Fruit fly (Drosophila melanogaster) whole organism, wandering third instar larva: Measurements from ENCODE around the gene CG43850.

ENCODE experiments used
- Abd-B ChIP-seq: fragments of >200 bp; optimal IDR thresholded peaks from 2 replicates; lab custom pipeline; 2017; ENCODE audit warnings: missing biosample characterization, missing genetic modification characterization
- CG32264 ChIP-seq: fragments of 200-800 bp; sonication (Bioruptor generic); optimal IDR thresholded peaks from 2 replicates; lab custom pipeline; 2016; ENCODE audit warnings: missing biosample characterization, missing genetic modification characterization
- CG9705 ChIP-seq: fragments of 200-800 bp; sonication (Bioruptor generic); optimal IDR thresholded peaks from 2 replicates; lab custom pipeline; 2018; ENCODE audit warnings: missing biosample characterization, mild to moderate bottlenecking, missing genetic modification characterization
- CrebA ChIP-seq: fragments of 200-800 bp; sonication (Bioruptor generic); optimal IDR thresholded peaks from 2 replicates; lab custom pipeline; 2016; ENCODE audit warnings: missing biosample characterization, mild to moderate bottlenecking, missing genetic modification characterization, borderline replicate concordance
- Dfd ChIP-seq: fragments of >200 bp; optimal IDR thresholded peaks from 2 replicates; lab custom pipeline; 2017; ENCODE audit warnings: missing biosample characterization, missing genetic modification characterization
- Dif ChIP-seq: fragments of 200-275, 200-300 bp; sonication (Bioruptor generic); optimal IDR thresholded peaks from 2 replicates; lab custom pipeline; 2018; ENCODE audit warnings: missing biosample characterization, missing genetic modification characterization; ENCODE audit not compliant: partially characterized antibody
- GATAd ChIP-seq: sonication (Bioruptor generic); optimal IDR thresholded peaks from 2 replicates; lab custom pipeline; 2016; ENCODE audit warnings: missing biosample characterization, missing genetic modification characterization
- HLH106 ChIP-seq: fragments of 200-800 bp; optimal IDR thresholded peaks from 3 replicates; lab custom pipeline; 2019; ENCODE audit warnings: missing biosample characterization, mild to moderate bottlenecking, missing genetic modification characterization, moderate library complexity
- Hnf4 ChIP-seq: fragments of 200-800 bp; sonication (Bioruptor generic); optimal IDR thresholded peaks from 2 replicates; lab custom pipeline; 2016; ENCODE audit warnings: missing biosample characterization, mild to moderate bottlenecking, missing genetic modification characterization
- Hr78 ChIP-seq: fragments of >200 bp; optimal IDR thresholded peaks from 2 replicates; lab custom pipeline; 2017; ENCODE audit warnings: missing biosample characterization, missing genetic modification characterization
- Hr83 ChIP-seq: fragments of 200-300 bp; sonication (Bioruptor generic); optimal IDR thresholded peaks from 2 replicates; lab custom pipeline; 2016; ENCODE audit warnings: missing biosample characterization, mild to moderate bottlenecking, missing genetic modification characterization, moderate library complexity; ENCODE audit not compliant: poor library complexity, severe bottlenecking
- Jra ChIP-seq: sonication (Bioruptor generic); optimal IDR thresholded peaks from 2 replicates; lab custom pipeline; 2016; ENCODE audit warnings: missing biosample characterization, missing genetic modification characterization
- Mio ChIP-seq: sonication (Bioruptor generic); optimal IDR thresholded peaks from 2 replicates; lab custom pipeline; 2016; ENCODE audit warnings: missing biosample characterization, missing genetic modification characterization
- Myc ChIP-seq: fragments of >200 bp; optimal IDR thresholded peaks from 2 replicates; lab custom pipeline; 2017
- N ChIP-seq: fragments of >200 bp; optimal IDR thresholded peaks from 2 replicates; lab custom pipeline; 2018; ENCODE audit warnings: missing biosample characterization, missing external identifiers, missing genetic modification characterization
- OdsH ChIP-seq: fragments of 200-800 bp; sonication (Bioruptor generic); optimal IDR thresholded peaks from 2 replicates; lab custom pipeline; 2016; ENCODE audit warnings: missing biosample characterization, mild to moderate bottlenecking, missing genetic modification characterization
- Rel ChIP-seq, 2 experiments: fragments of 200-800 bp; sonication (Bioruptor generic) in 1 of 2; optimal IDR thresholded peaks; 2 replicates in 1 of 2; 3 replicates in 1 of 2; lab custom pipeline; 2016 to 2019; ENCODE audit warnings: mild to moderate bottlenecking in 2 of 2, missing biosample characterization in 2 of 2, missing genetic modification characterization in 2 of 2, moderate library complexity in 1 of 2
- Sp1 ChIP-seq: fragments of 200-800 bp; sonication (Bioruptor generic); optimal IDR thresholded peaks from 3 replicates; lab custom pipeline; 2019; ENCODE audit warnings: missing biosample characterization, mild to moderate bottlenecking, missing genetic modification characterization, moderate library complexity
- Vsx2 ChIP-seq: fragments of 200-300, 225-300 bp; sonication (Bioruptor generic); optimal IDR thresholded peaks from 2 replicates; lab custom pipeline; 2018; ENCODE audit warnings: missing biosample characterization, missing genetic modification characterization; ENCODE audit not compliant: partially characterized antibody
- br ChIP-seq: fragments of 200-800 bp; sonication (Bioruptor generic); optimal IDR thresholded peaks from 2 replicates; lab custom pipeline; 2016; ENCODE audit warnings: missing biosample characterization, missing genetic modification characterization
- brk ChIP-seq: fragments of 200-800 bp; sonication (Bioruptor generic); optimal IDR thresholded peaks from 2 replicates; lab custom pipeline; 2016; ENCODE audit warnings: missing biosample characterization, mild to moderate bottlenecking, missing genetic modification characterization
- dl ChIP-seq, 2 experiments: fragments of 175-275, 200-275 bp in 1 of 2; fragments of 200-275 bp in 1 of 2; sonication (Bioruptor generic); optimal IDR thresholded peaks; lab custom pipeline; 2018; ENCODE audit warnings: mild to moderate bottlenecking in 2 of 2, missing biosample characterization in 2 of 2, missing genetic modification characterization in 2 of 2, moderate library complexity in 2 of 2; ENCODE audit not compliant: partially characterized antibody in 2 of 2, insufficient read depth in 1 of 2
- dmrt93B ChIP-seq: fragments of 200-800 bp; sonication (Bioruptor generic); optimal IDR thresholded peaks from 2 replicates; lab custom pipeline; 2018; ENCODE audit warnings: missing biosample characterization, mild to moderate bottlenecking, missing genetic modification characterization
- dsf ChIP-seq: sonication (Bioruptor generic); optimal IDR thresholded peaks from 2 replicates; lab custom pipeline; 2016; ENCODE audit warnings: missing biosample characterization, missing genetic modification characterization, borderline replicate concordance
- ey ChIP-seq: fragments of 200-800 bp; sonication (Bioruptor generic); optimal IDR thresholded peaks from 2 replicates; lab custom pipeline; 2016; ENCODE audit warnings: missing biosample characterization, missing genetic modification characterization
- foxo ChIP-seq, 2 experiments: fragments of 200-800 bp; sonication (Bioruptor generic); optimal IDR thresholded peaks; 2 replicates in 1 of 2; 3 replicates in 1 of 2; lab custom pipeline; 2016 to 2017; ENCODE audit warnings: missing biosample characterization in 2 of 2, missing genetic modification characterization in 2 of 2
- fru ChIP-seq: fragments of 200-800 bp; sonication (Bioruptor generic); optimal IDR thresholded peaks from 3 replicates; lab custom pipeline; 2016; ENCODE audit warnings: missing biosample characterization, mild to moderate bottlenecking, missing genetic modification characterization
- h ChIP-seq: fragments of 200-800 bp; sonication (Bioruptor generic); optimal IDR thresholded peaks from 3 replicates; lab custom pipeline; 2016; ENCODE audit warnings: missing biosample characterization, mild to moderate bottlenecking, missing genetic modification characterization
- jim ChIP-seq: fragments of 175-275, 200-325 bp; sonication (Bioruptor generic); optimal IDR thresholded peaks from 2 replicates; lab custom pipeline; 2016; ENCODE audit warnings: missing biosample characterization, mild to moderate bottlenecking, missing genetic modification characterization
- lola ChIP-seq: fragments of >200 bp; optimal IDR thresholded peaks from 2 replicates; lab custom pipeline; 2017; ENCODE audit warnings: missing biosample characterization, missing genetic modification characterization
- pan ChIP-seq: fragments of >200 bp; optimal IDR thresholded peaks from 2 replicates; lab custom pipeline; 2017
- psq ChIP-seq: fragments of 200-800 bp; sonication (Bioruptor generic); optimal IDR thresholded peaks from 3 replicates; lab custom pipeline; 2017; ENCODE audit warnings: missing biosample characterization, mild to moderate bottlenecking, missing genetic modification characterization, moderate library complexity
- rgr ChIP-seq: fragments of 200-800 bp; sonication (Bioruptor generic); optimal IDR thresholded peaks from 3 replicates; lab custom pipeline; 2016; ENCODE audit warnings: missing biosample characterization, mild to moderate bottlenecking, missing genetic modification characterization
- sage ChIP-seq: fragments of 200-800 bp; sonication (Bioruptor generic); optimal IDR thresholded peaks from 2 replicates; lab custom pipeline; 2016; ENCODE audit warnings: missing biosample characterization, mild to moderate bottlenecking, missing genetic modification characterization
- sv ChIP-seq: fragments of 200-800 bp; sonication (Bioruptor generic); optimal IDR thresholded peaks from 3 replicates; lab custom pipeline; 2016; ENCODE audit warnings: missing biosample characterization, missing genetic modification characterization
- tai ChIP-seq: sonication (Bioruptor generic); optimal IDR thresholded peaks from 2 replicates; lab custom pipeline; 2016; ENCODE audit warnings: missing biosample characterization, missing genetic modification characterization
- usp ChIP-seq: fragments of >200 bp; optimal IDR thresholded peaks from 2 replicates; lab custom pipeline; 2017; ENCODE audit warnings: missing biosample characterization, missing genetic modification characterization
- woc ChIP-seq: sonication (Bioruptor generic); optimal IDR thresholded peaks from 2 replicates; lab custom pipeline; 2016; ENCODE audit warnings: missing biosample characterization, mild to moderate bottlenecking, missing genetic modification characterization

The CG43850 gene

dm6 chr2L:13378488-13378964, 36.7 kb upstream of the CG43850 start, which contains the start of the genes CG9302 and beta'COP:
CG9302 (minus strand) TSS chr2L:13378538.
beta'COP (plus strand) TSS chr2L:13378902.
- TF ChIP-seq Jra (GFP tag; lab: Kevin White, UChicago) (no peak), Sp1 (GFP tag; lab: Kevin White, UChicago) (peak; percentile 77), foxo (GFP tag; optimal IDR thresholded peaks at IDR 0.05; lab: Kevin White, UChicago) (peak in 1 of 2 experiments; percentile 80), Dfd (GFP tag; lab: Kevin White, UChicago) (no peak), br (GFP tag; lab: Kevin White, UChicago) (no peak), OdsH (GFP tag; lab: Kevin White, UChicago) (peak; percentile 63), Mio (GFP tag; lab: Kevin White, UChicago) (no peak), brk (GFP tag; lab: Kevin White, UChicago) (no peak), Hr83 (GFP tag; lab: Kevin White, UChicago) (no peak), ey (GFP tag; lab: Kevin White, UChicago) (peak; percentile 35), h (no peak), Hr78 (no peak), woc (GFP tag; lab: Kevin White, UChicago) (peak; percentile 83), dsf (GFP tag; lab: Kevin White, UChicago) (no peak), N (GFP tag; lab: Kevin White, UChicago) (no peak), Abd-B (no peak), sage (GFP tag; lab: Kevin White, UChicago) (no peak), rgr (GFP tag; lab: Kevin White, UChicago) (no peak), jim (GFP tag; lab: Kevin White, UChicago) (no peak), CrebA (GFP tag; lab: Kevin White, UChicago) (no peak), Dif (GFP tag; lab: Kevin White, UChicago) (no peak), Hnf4 (GFP tag; lab: Kevin White, UChicago) (no peak), dl (GFP tag; optimal IDR thresholded peaks at IDR 0.05; lab: Kevin White, UChicago; ENCODE audit: insufficient read depth in 1 of 2, partially characterized antibody in 2 of 2) (no peak), Rel (GFP tag; optimal IDR thresholded peaks at IDR 0.05; lab: Kevin White, UChicago) (no peak), Rel (tag; optimal IDR thresholded peaks at IDR 0.05; lab: Kevin White, UChicago) (peak; percentile 25), dmrt93B (GFP tag; lab: Kevin White, UChicago) (no peak), HLH106 (peak; percentile 86), Myc (lab: Kevin White, UChicago) (peak; percentile 97), usp (GFP tag; lab: Kevin White, UChicago) (no peak), pan (lab: Kevin White, UChicago) (no peak), psq (GFP tag; lab: Kevin White, UChicago) (peak; percentile 61), lola (GFP tag; lab: Kevin White, UChicago) (no peak), Vsx2 (GFP tag; lab: Kevin White, UChicago) (no peak), tai (GFP tag; lab: Kevin White, UChicago) (no peak), fru (GFP tag; lab: Kevin White, UChicago) (no peak), GATAd (GFP tag; lab: Kevin White, UChicago) (peak; percentile 12), sv (GFP tag; lab: Kevin White, UChicago) (peak; percentile 53), CG9705 (GFP tag; lab: Kevin White, UChicago) (peak; percentile 66), CG32264 (GFP tag; lab: Kevin White, UChicago) (no peak)

- TF ChIP-seq lola (GFP tag; lab: Kevin White, UChicago) = no peak
- TF ChIP-seq Rel (GFP tag; optimal IDR thresholded peaks at IDR 0.05; lab: Kevin White, UChicago) = no peak
- peak; percentile 20 for TF ChIP-seq Rel (tag; optimal IDR thresholded peaks at IDR 0.05; lab: Kevin White, UChicago)
- TF ChIP-seq woc (GFP tag; lab: Kevin White, UChicago) = peak; percentile 34
- peak in 1 of 2 experiments; percentile 28 for TF ChIP-seq foxo (GFP tag; optimal IDR thresholded peaks at IDR 0.05; lab: Kevin White, UChicago)
- no peak for TF ChIP-seq N (GFP tag; lab: Kevin White, UChicago)
- TF ChIP-seq h = no peak
Measured at dm6 chr2L:13382351-13383029, 32.7 kb upstream of the CG43850 start, which contains the start of gene loqs. loqs (plus strand) TSS chr2L:13382652.
